Fruit fly (Drosophila melanogaster) whole organism, embryonic: ENCODE measurements around the gene opa.

ENCODE experiments used
- ATbp ChIP-seq: fragments of 200-800 bp; sonication (Bioruptor generic); optimal IDR thresholded peaks from 2 replicates; lab custom pipeline; 2017; ENCODE audit warnings: missing biosample characterization, mild to moderate bottlenecking, missing genetic modification characterization, missing genetic modification reagents
- Aef1 ChIP-seq: fragments of 200-800 bp; sonication (Bioruptor generic); IDR thresholded peaks from 3 replicates; pipeline ENCODE4 v1.3.6; 2022; ENCODE audit warnings: missing biosample characterization, missing genetic modification characterization
- Bteb2 ChIP-seq: fragments of 200-800 bp; sonication (Bioruptor generic); optimal IDR thresholded peaks from 2 replicates; lab custom pipeline; 2016; ENCODE audit warnings: missing biosample characterization, missing genetic modification characterization
- CG11085 ChIP-seq: fragments of 200-800 bp; sonication (Bioruptor generic); IDR thresholded peaks from 2 replicates; pipeline ENCODE4 v1.3.6; 2022; ENCODE audit warnings: missing biosample characterization, missing genetic modification characterization
- CG12071 ChIP-seq: fragments of 200-800 bp; sonication (Bioruptor generic); optimal IDR thresholded peaks from 3 replicates; lab custom pipeline; 2018; ENCODE audit warnings: missing biosample characterization, mild to moderate bottlenecking, missing genetic modification characterization
- CG15269 ChIP-seq: fragments of 200-800 bp; sonication (Bioruptor generic); optimal IDR thresholded peaks from 2 replicates; lab custom pipeline; 2018; ENCODE audit warnings: missing biosample characterization, mild to moderate bottlenecking, missing genetic modification characterization, moderate library complexity
- CG15479 ChIP-seq: fragments of 200-800 bp; sonication (Bioruptor generic); optimal IDR thresholded peaks from 3 replicates; lab custom pipeline; 2019; ENCODE audit warnings: missing biosample characterization, mild to moderate bottlenecking, missing genetic modification characterization, moderate library complexity
- CG15514 ChIP-seq: fragments of 200-800 bp; sonication (Bioruptor generic); optimal IDR thresholded peaks from 3 replicates; lab custom pipeline; 2017; ENCODE audit warnings: missing biosample characterization, missing genetic modification characterization, mild to moderate bottlenecking, moderate library complexity, missing genetic modification reagents
- CG16815 ChIP-seq: fragments of 200-800 bp; sonication (Bioruptor generic); optimal IDR thresholded peaks from 3 replicates; lab custom pipeline; 2017; ENCODE audit warnings: missing biosample characterization, mild to moderate bottlenecking, missing genetic modification characterization
- CG17359 ChIP-seq: fragments of 200-800 bp; sonication (Bioruptor generic); optimal IDR thresholded peaks from 3 replicates; lab custom pipeline; 2018; ENCODE audit warnings: missing biosample characterization, mild to moderate bottlenecking, missing genetic modification characterization, moderate library complexity
- CG2202 ChIP-seq: fragments of 200-800 bp; sonication (Bioruptor generic); optimal IDR thresholded peaks from 2 replicates; lab custom pipeline; 2018; ENCODE audit warnings: missing biosample characterization, mild to moderate bottlenecking, missing genetic modification characterization
- CG32772 ChIP-seq: fragments of 200-800 bp; sonication (Bioruptor generic); IDR thresholded peaks from 2 replicates; pipeline ENCODE4 v1.3.6; 2022; ENCODE audit warnings: missing biosample characterization, missing genetic modification characterization
- CG3726 ChIP-seq: fragments of 200-800 bp; sonication (Bioruptor generic); IDR thresholded peaks from 3 replicates; pipeline ENCODE4, ENCODE4 v1.3.6; 2022; ENCODE audit warnings: missing biosample characterization, missing genetic modification characterization
- CG3847 ChIP-seq: fragments of 200-800 bp; sonication (Bioruptor generic); IDR thresholded peaks from 2 replicates; pipeline ENCODE4 v1.3.6; 2022; ENCODE audit warnings: missing biosample characterization, missing genetic modification characterization
- CG3995 ChIP-seq: fragments of 200-800 bp; sonication (Bioruptor generic); optimal IDR thresholded peaks from 3 replicates; lab custom pipeline; 2016; ENCODE audit warnings: missing biosample characterization, missing genetic modification characterization
- CG4424 ChIP-seq: fragments of 200-800 bp; sonication (Bioruptor generic); optimal IDR thresholded peaks from 3 replicates; lab custom pipeline; 2016; ENCODE audit warnings: missing biosample characterization, missing genetic modification characterization
- CG6272 ChIP-seq: fragments of 200-800 bp; sonication (Bioruptor generic); IDR thresholded peaks from 2 replicates; pipeline ENCODE4 v1.3.6; 2022; ENCODE audit warnings: missing biosample characterization, missing genetic modification characterization
- CG6689 ChIP-seq: fragments of 200-800 bp; sonication (Bioruptor generic); IDR thresholded peaks from 2 replicates; pipeline ENCODE4 v1.3.6; 2022; ENCODE audit warnings: missing biosample characterization, missing genetic modification characterization
- CG6791 ChIP-seq: fragments of 200-800 bp; sonication (Bioruptor generic); IDR thresholded peaks from 3 replicates; pipeline ENCODE4 v1.3.6; 2022; ENCODE audit warnings: missing biosample characterization, missing genetic modification characterization; ENCODE audit not compliant: partially characterized antibody
- CG7786 ChIP-seq: fragments of 200-800 bp; sonication (Bioruptor generic); optimal IDR thresholded peaks from 2 replicates; lab custom pipeline; 2016; ENCODE audit warnings: missing biosample characterization, missing genetic modification characterization
- CG8359 ChIP-seq: fragments of 200-800 bp; sonication (Bioruptor generic); optimal IDR thresholded peaks from 2 replicates; lab custom pipeline; 2017; ENCODE audit warnings: missing biosample characterization, mild to moderate bottlenecking, missing genetic modification characterization, borderline replicate concordance
- CG8944 ChIP-seq: fragments of 200-800 bp; sonication (Bioruptor generic); optimal IDR thresholded peaks from 3 replicates; lab custom pipeline; 2016; ENCODE audit warnings: missing biosample characterization, missing genetic modification characterization
- D19B ChIP-seq: fragments of 200-800 bp; sonication (Bioruptor generic); optimal IDR thresholded peaks from 2 replicates; lab custom pipeline; 2017; ENCODE audit warnings: missing biosample characterization, mild to moderate bottlenecking, missing genetic modification characterization
- Doc3 ChIP-seq: fragments of 200-800 bp; sonication (Bioruptor generic); IDR thresholded peaks from 3 replicates; pipeline ENCODE4 v1.3.6; 2022; ENCODE audit warnings: missing biosample characterization, missing genetic modification characterization; ENCODE audit not compliant: partially characterized antibody
- E2f2 ChIP-seq: fragments of 200-800 bp; sonication (Bioruptor generic); IDR thresholded peaks from 2 replicates; pipeline ENCODE4 v1.3.6; 2022; ENCODE audit warnings: missing biosample characterization, missing genetic modification characterization
- Gug ChIP-seq: fragments of 200-800 bp; sonication (Bioruptor generic); IDR thresholded peaks from 4 replicates; pipeline ENCODE4 v1.3.6; 2022; ENCODE audit warnings: missing biosample characterization, missing genetic modification characterization
- Hand ChIP-seq: fragments of 200-800 bp; sonication (Bioruptor generic); optimal IDR thresholded peaks from 2 replicates; lab custom pipeline; 2017; ENCODE audit warnings: mild to moderate bottlenecking, missing biosample characterization, missing genetic modification reagents, missing genetic modification characterization
- HmgD ChIP-seq: fragments of 200-800 bp; sonication (Bioruptor generic); optimal IDR thresholded peaks from 3 replicates; lab custom pipeline; 2016; ENCODE audit warnings: missing biosample characterization, missing genetic modification characterization
- Hr39 ChIP-seq: fragments of >200 bp; optimal IDR thresholded peaks from 2 replicates; lab custom pipeline; 2017
- Jarid2 ChIP-seq: fragments of 200-800 bp; sonication (Bioruptor generic); optimal IDR thresholded peaks from 3 replicates; lab custom pipeline; 2017; ENCODE audit warnings: mild to moderate bottlenecking, missing biosample characterization, missing genetic modification reagents, missing genetic modification characterization
- Ssrp ChIP-seq: fragments of 200-800 bp; sonication (Bioruptor generic); optimal IDR thresholded peaks from 2 replicates; lab custom pipeline; 2018; ENCODE audit warnings: missing biosample characterization, mild to moderate bottlenecking, missing genetic modification characterization, moderate library complexity
- TFAM ChIP-seq: fragments of 200-800 bp; sonication (Bioruptor generic); optimal IDR thresholded peaks from 2 replicates; lab custom pipeline; 2017; ENCODE audit warnings: missing biosample characterization, missing genetic modification characterization, inconsistent platforms
- Trl ChIP-seq, 3 experiments: fragments of >200 bp in 2 of 3; fragments of 200-800 bp in 1 of 3; sonication (Bioruptor generic) in 1 of 3; optimal IDR thresholded peaks; 2 replicates in 1 of 3; 3 replicates in 2 of 3; lab custom pipeline; 2016 to 2017; ENCODE audit warnings: missing biosample characterization in 1 of 3, missing genetic modification characterization in 1 of 3
- abd-A ChIP-seq: fragments of 200-800 bp; sonication (Bioruptor generic); optimal IDR thresholded peaks from 3 replicates; lab custom pipeline; 2019; ENCODE audit warnings: missing biosample characterization, mild to moderate bottlenecking, missing genetic modification characterization, moderate library complexity
- ap ChIP-seq: fragments of 200-800 bp; sonication (Bioruptor generic); IDR thresholded peaks from 2 replicates; pipeline ENCODE4 v1.3.6; 2022; ENCODE audit warnings: missing biosample characterization, missing genetic modification characterization
- bab2 ChIP-seq: fragments of 200-800 bp; sonication (Bioruptor generic); optimal IDR thresholded peaks from 2 replicates; lab custom pipeline; 2016; ENCODE audit warnings: missing biosample characterization, missing genetic modification characterization
- cato ChIP-seq: fragments of 200-800 bp; sonication (Bioruptor generic); optimal IDR thresholded peaks from 2 replicates; lab custom pipeline; 2016; ENCODE audit warnings: missing biosample characterization, missing genetic modification characterization, borderline replicate concordance
- da ChIP-seq: fragments of 200-800 bp; sonication (Bioruptor generic); optimal IDR thresholded peaks from 2 replicates; lab custom pipeline; 2016; ENCODE audit warnings: missing biosample characterization, missing genetic modification characterization
- dpn ChIP-seq, 2 experiments: fragments of 200-800 bp; sonication (Bioruptor generic); optimal IDR thresholded peaks; 3 replicates each; lab custom pipeline; 2016; ENCODE audit warnings: missing biosample characterization in 2 of 2, missing genetic modification characterization in 2 of 2
- gt ChIP-seq: fragments of 200-800 bp; sonication (Bioruptor generic); IDR thresholded peaks from 2 replicates; pipeline ENCODE4 v1.3.6; 2022; ENCODE audit warnings: missing biosample characterization, missing genetic modification characterization
- inv ChIP-seq: fragments of 200-800 bp; sonication (Bioruptor generic); IDR thresholded peaks from 2 replicates; pipeline ENCODE4 v1.3.6; 2022; ENCODE audit warnings: missing biosample characterization, missing genetic modification characterization; ENCODE audit not compliant: partially characterized antibody
- jigr1 ChIP-seq: fragments of 200-800 bp; sonication (Bioruptor generic); IDR thresholded peaks from 3 replicates; pipeline ENCODE4 v1.3.6; 2022; ENCODE audit warnings: missing biosample characterization, missing genetic modification characterization
- lov ChIP-seq, 2 experiments: fragments of 200-800 bp in 1 of 2; fragments of >200 bp in 1 of 2; sonication (Bioruptor generic) in 1 of 2; IDR thresholded peaks in 1 of 2; optimal IDR thresholded peaks in 1 of 2; 2 replicates in 1 of 2; 3 replicates in 1 of 2; pipeline versions ENCODE4 v1.3.6 to Lab custom; 2017 to 2022; ENCODE audit warnings: missing biosample characterization in 1 of 2, missing genetic modification characterization in 1 of 2
- mirr ChIP-seq: fragments of 200-800 bp; sonication (Bioruptor generic); optimal IDR thresholded peaks from 3 replicates; lab custom pipeline; 2018; ENCODE audit warnings: missing biosample characterization, mild to moderate bottlenecking, missing genetic modification characterization
- oc ChIP-seq: fragments of 200-800 bp; sonication (Bioruptor generic); optimal IDR thresholded peaks from 2 replicates; lab custom pipeline; 2018; ENCODE audit warnings: missing biosample characterization, mild to moderate bottlenecking, missing genetic modification characterization, moderate library complexity
- run ChIP-seq: fragments of 200-800 bp; sonication (Bioruptor generic); optimal IDR thresholded peaks from 3 replicates; lab custom pipeline; 2018; ENCODE audit warnings: missing biosample characterization, mild to moderate bottlenecking, missing genetic modification characterization
- salm ChIP-seq: fragments of 200-800 bp; sonication (Bioruptor generic); optimal IDR thresholded peaks from 2 replicates; lab custom pipeline; 2018; ENCODE audit warnings: missing biosample characterization, mild to moderate bottlenecking, missing genetic modification characterization
- sens-2 ChIP-seq: fragments of 200-800 bp; sonication (Bioruptor generic); IDR thresholded peaks from 2 replicates; pipeline ENCODE4 v1.3.6; 2022; ENCODE audit warnings: missing biosample characterization, missing genetic modification characterization

The opa gene

dm6 chr3R:4886086-4886812 is 33.6 kb downstream of the opa start (continued):
- TF ChIP-seq dpn (GFP tag; optimal IDR thresholded peaks at IDR 0.05; lab: Kevin White, UChicago) (peak; percentile 68 to 69), CG8944 (peak; percentile 70), ap (peak; percentile 48), CG3847 (GFP tag; lab: Robert Waterston, UW) (no peak), Trl (optimal IDR thresholded peaks at IDR 0.05; lab: Kevin White, UChicago) (no peak), Trl (GFP tag; optimal IDR thresholded peaks at IDR 0.05; lab: Kevin White, UChicago) (peak; percentile 67), CG3995 (GFP tag; lab: Kevin White, UChicago) (no peak), sens-2 (GFP tag; lab: Robert Waterston, UW) (peak; percentile 47; the same call in 1 of the 2 replicates), HmgD (peak; percentile 25), CG32772 (peak; percentile 58), CG6272 (peak; percentile 38; the same call in 1 of the 2 replicates), CG15479 (GFP tag; lab: Kevin White, UChicago) (no peak), run (peak; percentile 47), CG7786 (GFP tag; lab: Kevin White, UChicago) (peak; percentile 45), Jarid2 (GFP tag; lab: Kevin White, UChicago) (no peak), oc (tag; lab: Kevin White, UChicago) (peak; percentile 57), CG15514 (GFP tag; lab: Kevin White, UChicago) (no peak), CG17359 (tag; lab: Kevin White, UChicago) (peak; percentile 69), Hr39 (lab: Kevin White, UChicago) (no peak), inv (GFP tag; lab: Robert Waterston, UW) (no peak), mirr (GFP tag; lab: Kevin White, UChicago) (no peak), E2f2 (no peak; the same call in 1 of the 2 replicates), Aef1 (GFP tag; lab: Robert Waterston, UW) (no peak), salm (tag; lab: Kevin White, UChicago) (no peak), D19B (GFP tag; lab: Kevin White, UChicago) (no peak), da (GFP tag; lab: Kevin White, UChicago) (peak; percentile 15), CG15269 (tag; lab: Kevin White, UChicago) (no peak), abd-A (tag; lab: Kevin White, UChicago) (no peak), Doc3 (GFP tag; lab: Robert Waterston, UW) (no peak), lov (optimal IDR thresholded peaks at IDR 0.05; lab: Kevin White, UChicago) (no peak), lov (GFP tag; IDR thresholded peaks at IDR 0.05; lab: Robert Waterston, UW) (peak; percentile 77; the same call in 2 of the 3 replicates), cato (GFP tag; lab: Kevin White, UChicago) (peak; percentile 34), CG6689 (GFP tag; lab: Robert Waterston, UW) (peak; percentile 69; the same call in 1 of the 2 replicates), CG4424 (GFP tag; lab: Kevin White, UChicago) (peak; percentile 81), jigr1 (no peak), CG16815 (peak; percentile 62), CG2202 (tag; lab: Kevin White, UChicago) (peak; percentile 64), bab2 (peak; percentile 69), Gug (GFP tag; lab: Robert Waterston, UW) (peak; percentile 57; the same call in 2 of the 4 replicates), gt (GFP tag; lab: Robert Waterston, UW) (no peak), CG11085 (GFP tag; lab: Robert Waterston, UW) (no peak), Hand (GFP tag; lab: Kevin White, UChicago) (no peak), Ssrp (tag; lab: Kevin White, UChicago) (peak; percentile 67), CG8359 (GFP tag; lab: Kevin White, UChicago) (peak; percentile 30), Bteb2 (GFP tag; lab: Kevin White, UChicago) (no peak), CG6791 (GFP tag; lab: Robert Waterston, UW) (no peak), CG3726 (GFP tag; lab: Robert Waterston, UW) (no peak), ATbp (GFP tag; lab: Kevin White, UChicago) (peak; percentile 76), TFAM (GFP tag; lab: Kevin White, UChicago) (peak; percentile 7), CG12071 (GFP tag; lab: Kevin White, UChicago) (peak; percentile 16)
